Worm (Caenorhabditis elegans): ENCODE measurements around the gene F19G12.11.

DNA sequence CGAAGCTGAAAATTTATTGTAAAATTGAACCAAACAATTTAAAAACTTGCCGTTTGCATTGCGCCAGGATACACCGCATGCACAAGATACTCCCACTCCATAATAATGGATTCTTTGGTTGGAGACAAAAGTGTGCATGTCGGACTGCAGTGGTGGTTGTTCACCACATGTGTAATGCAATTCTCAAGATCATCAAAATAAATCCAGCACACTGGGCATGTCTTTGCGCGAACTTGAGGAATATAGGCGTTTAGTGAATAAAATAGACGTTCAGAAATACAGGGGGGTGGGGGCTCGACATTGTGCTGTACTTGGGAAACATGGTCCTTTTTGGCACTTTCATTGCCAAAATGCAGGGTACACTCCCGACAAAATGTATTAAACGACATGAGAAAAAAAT, at the start of gene F19G12.11:
- TF ChIP-seq nhr-237 (tag; optimal IDR thresholded peaks at IDR 0.05) (no peak), unc-62 (GFP tag; optimal IDR thresholded peaks at IDR 0.05) (no peak), ceh-16 (tag; optimal IDR thresholded peaks at IDR 0.05) (no peak), ztf-11 (tag; optimal IDR thresholded peaks at IDR 0.05) (no peak), nhr-11 (tag; optimal IDR thresholded peaks at IDR 0.05) (no peak)

All from whole organism, L2 larva.